Worm (Caenorhabditis elegans): ENCODE data around the gene seb-3.

seb-3 gene

DNA sequence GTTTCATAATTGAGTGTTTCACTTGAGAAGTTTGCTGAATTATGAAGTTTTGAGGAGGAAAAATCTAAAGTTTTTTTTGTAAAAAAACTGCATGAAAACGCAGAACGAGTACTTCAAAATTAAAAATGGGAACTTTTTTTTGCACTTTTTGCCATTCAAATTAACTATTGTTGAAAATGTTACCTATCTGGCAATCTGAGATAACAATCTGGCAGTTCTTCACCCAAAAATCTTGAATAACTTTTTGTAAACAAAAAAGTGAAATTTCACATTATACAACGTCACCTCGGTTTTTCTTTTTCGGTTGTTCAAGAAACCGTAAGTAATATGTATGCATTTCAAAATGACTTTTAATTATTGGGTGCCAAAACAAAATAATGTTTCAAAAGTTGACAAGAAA is 16.4 kb downstream of the seb-3 start:
- TF ChIP-seq ceh-27 (GFP tag; optimal IDR thresholded peaks at IDR 0.05) (peak; percentile 21), lin-54 (GFP tag; optimal IDR thresholded peaks at IDR 0.05) (no peak), aptf-2 (GFP tag; conservative IDR thresholded peaks at IDR 0.05) (no peak)

DNA sequence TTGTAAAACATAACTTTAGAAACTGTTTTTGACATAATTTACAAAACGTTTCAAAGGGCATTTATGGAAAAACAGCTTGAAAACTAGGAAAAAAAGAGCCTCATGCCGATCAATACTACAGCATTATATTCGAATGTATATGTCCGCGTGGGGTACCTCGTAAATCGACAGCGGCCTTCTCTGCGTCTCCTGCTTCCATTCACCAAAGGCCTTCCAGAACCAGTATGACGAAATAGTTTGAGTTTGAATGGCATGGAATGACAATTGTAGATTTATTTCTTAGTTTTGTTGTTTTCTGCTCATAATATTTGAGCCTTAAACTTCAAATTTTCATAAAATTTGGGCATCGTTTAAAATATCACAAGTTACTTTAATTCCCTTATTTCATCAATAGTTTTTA is 19.3 kb downstream of the seb-3 start:
- TF ChIP-seq lsl-1 (GFP tag; optimal IDR thresholded peaks at IDR 0.05): no peak
- TF ChIP-seq bed-2 (GFP tag; IDR thresholded peaks at IDR 0.05): no peak
- TF ChIP-seq tbx-9 (tag; optimal IDR thresholded peaks at IDR 0.05; ENCODE audit: borderline replicate concordance): no peak
- TF ChIP-seq cebp-1 (GFP tag; IDR thresholded peaks at IDR 0.05): peak; percentile 48; the same call in 1 of the 2 replicates
- peak; percentile 88 for TF ChIP-seq cebp-1 (tag; optimal IDR thresholded peaks at IDR 0.05)
- TF ChIP-seq F22D6.2 (tag; optimal IDR thresholded peaks at IDR 0.05): no peak
- TF ChIP-seq F39B2.1 (GFP tag; IDR thresholded peaks at IDR 0.05): no peak

DNA sequence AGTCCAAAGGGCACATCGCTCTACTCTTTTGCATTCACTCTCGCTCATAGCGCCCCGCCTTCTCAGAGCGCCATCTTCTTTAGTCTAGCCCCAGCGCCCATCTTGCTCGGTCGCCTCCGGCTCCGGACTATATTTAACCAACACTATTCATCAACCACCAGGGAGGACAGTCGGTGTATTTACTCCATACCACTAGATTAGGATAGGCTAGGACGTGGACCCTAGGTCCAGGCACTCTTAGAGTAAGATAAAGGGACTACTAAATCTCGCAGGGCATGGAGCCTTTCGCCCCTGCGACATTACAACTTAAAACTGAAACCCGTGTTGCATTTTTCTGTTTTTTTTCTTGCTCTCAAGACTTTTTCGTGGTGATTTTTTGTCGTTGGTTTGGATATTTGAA is 21.4 kb downstream of the seb-3 start:
- TF ChIP-seq rec-8 (tag; optimal IDR thresholded peaks at IDR 0.05) (no peak), ceh-79 (tag; optimal IDR thresholded peaks at IDR 0.05) (no peak), madf-3 (GFP tag; IDR thresholded peaks at IDR 0.05) (no peak), T26A5.8 (tag; optimal IDR thresholded peaks at IDR 0.05) (no peak), ceh-40 (GFP tag; IDR thresholded peaks at IDR 0.05) (no peak), Y53F4B.3 (GFP tag; IDR thresholded peaks at IDR 0.05) (no peak), F10E7.11 (tag; optimal IDR thresholded peaks at IDR 0.05) (no peak), attf-6 (GFP tag; IDR thresholded peaks at IDR 0.05) (no peak)

DNA sequence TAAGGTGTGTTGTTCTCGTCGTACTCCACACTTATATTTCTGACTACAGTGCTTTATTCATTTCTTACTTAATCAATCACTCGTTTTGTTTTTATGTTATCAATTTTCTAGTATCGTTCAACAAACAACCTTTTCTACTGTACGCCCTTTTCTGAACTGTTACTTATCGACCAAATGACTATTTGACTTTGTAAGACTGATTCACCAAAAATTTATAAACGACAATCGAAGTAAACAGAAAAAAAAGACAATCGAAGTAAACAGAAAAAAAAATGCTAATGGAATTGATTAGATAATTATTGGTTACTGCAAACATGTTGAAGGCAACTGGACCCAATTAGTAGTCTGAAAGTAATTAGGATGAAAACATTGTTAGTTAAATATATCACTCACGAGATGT is 23.9 kb downstream of the seb-3 start:
- TF ChIP-seq C17E4.6 (GFP tag; IDR thresholded peaks at IDR 0.05) (no peak), Y95B8A.8 (GFP tag; IDR thresholded peaks at IDR 0.05) (no peak), efl-1 (GFP tag; optimal IDR thresholded peaks at IDR 0.05) (no peak), lir-1 (GFP tag; conservative IDR thresholded peaks at IDR 0.05) (no peak), ztf-22 (GFP tag; optimal IDR thresholded peaks at IDR 0.05) (no peak), lin-26 (GFP tag; IDR thresholded peaks at IDR 0.05) (no peak)

DNA sequence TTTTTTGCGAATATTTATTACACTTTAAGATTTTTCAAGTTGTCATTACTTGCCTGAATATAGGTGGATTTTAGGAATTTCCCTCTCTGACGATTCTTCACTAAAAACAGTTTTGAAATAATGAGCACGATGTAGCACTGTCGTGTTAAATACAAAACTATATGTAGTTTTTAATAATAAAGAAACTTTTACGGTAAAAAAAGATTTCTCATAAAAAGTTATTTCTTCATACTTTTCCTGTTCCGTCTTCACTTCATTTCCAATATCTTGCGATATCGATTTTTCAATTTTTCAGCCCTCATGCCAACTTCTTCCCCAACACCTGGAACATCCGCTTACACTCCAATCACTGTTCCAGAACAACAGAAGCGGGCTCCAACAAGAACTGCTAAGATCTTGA is 26.3 kb downstream of the seb-3 start, which contains the start of gene H03G16.6:
H03G16.6 (plus strand) TSS at position 301 of the 400 bp plus-strand sequence.
- TF ChIP-seq ztf-18 (tag; optimal IDR thresholded peaks at IDR 0.05): no peak
- no peak for TF ChIP-seq lsy-27 (tag; optimal IDR thresholded peaks at IDR 0.05; ENCODE audit: borderline replicate concordance, insufficient read depth)
- no peak for TF ChIP-seq ceh-100 (GFP tag; IDR thresholded peaks at IDR 0.05)
- no peak for TF ChIP-seq bed-2 (GFP tag; IDR thresholded peaks at IDR 0.05)
- TF ChIP-seq pbrm-1 (GFP tag; IDR thresholded peaks at IDR 0.05): no peak
- TF ChIP-seq F57C9.4 (tag; optimal IDR thresholded peaks at IDR 0.05): no peak
- no peak for TF ChIP-seq egl-44 (GFP tag; IDR thresholded peaks at IDR 0.05)
- no peak for TF ChIP-seq dox-1 (GFP tag; IDR thresholded peaks at IDR 0.05)
- TF ChIP-seq lsl-1 (GFP tag; optimal IDR thresholded peaks at IDR 0.05): no peak
- no peak for TF ChIP-seq hmg-1.2 (GFP tag; IDR thresholded peaks at IDR 0.05)

Measured in whole organism, young adult.